Fruit fly (Drosophila melanogaster) whole organism, prepupa: Measurements from ENCODE around the gene Theg.

Experiments
- Blimp-1 ChIP-seq: fragments of 200-800 bp; sonication (Bioruptor generic); optimal IDR thresholded peaks from 3 replicates; lab custom pipeline; 2017; ENCODE audit warnings: missing biosample characterization, missing genetic modification characterization, mild to moderate bottlenecking, moderate library complexity, missing genetic modification reagents
- CG11294 ChIP-seq: fragments of 200-800 bp; sonication (Bioruptor generic); IDR thresholded peaks from 2 replicates; pipeline ENCODE4 v1.3.6; 2022; ENCODE audit warnings: missing biosample characterization, missing genetic modification characterization
- CG11762 ChIP-seq: fragments of 200-800 bp; sonication (Bioruptor generic); optimal IDR thresholded peaks from 3 replicates; lab custom pipeline; 2016; ENCODE audit warnings: missing biosample characterization, missing genetic modification characterization; ENCODE audit not compliant: insufficient read depth
- CG11902 ChIP-seq: fragments of 200-800 bp; sonication (Bioruptor generic); optimal IDR thresholded peaks from 3 replicates; lab custom pipeline; 2016; ENCODE audit warnings: missing biosample characterization, missing genetic modification characterization
- CG15336 ChIP-seq: fragments of 200-800 bp; sonication (Bioruptor generic); IDR thresholded peaks from 2 replicates; pipeline ENCODE4 v1.3.6; 2022; ENCODE audit warnings: missing biosample characterization, missing genetic modification characterization
- CG1621 ChIP-seq: fragments of 200-800 bp; sonication (Bioruptor generic); optimal IDR thresholded peaks from 3 replicates; lab custom pipeline; 2018; ENCODE audit warnings: missing biosample characterization, mild to moderate bottlenecking, missing genetic modification characterization
- CG16779 ChIP-seq: fragments of 200-800 bp; sonication (Bioruptor generic); optimal IDR thresholded peaks from 3 replicates; lab custom pipeline; 2017; ENCODE audit warnings: missing biosample characterization, mild to moderate bottlenecking, missing genetic modification characterization
- CG3032 ChIP-seq: fragments of 200-800 bp; optimal IDR thresholded peaks from 2 replicates; lab custom pipeline; 2019; ENCODE audit warnings: missing biosample characterization, mild to moderate bottlenecking, missing genetic modification characterization, moderate library complexity
- CG31627 ChIP-seq: fragments of 200-800 bp; sonication (Bioruptor generic); optimal IDR thresholded peaks from 3 replicates; lab custom pipeline; 2016; ENCODE audit warnings: missing biosample characterization, missing genetic modification characterization
- CG32006 ChIP-seq: fragments of 200-800 bp; sonication (Bioruptor generic); optimal IDR thresholded peaks from 3 replicates; lab custom pipeline; 2017; ENCODE audit warnings: missing biosample characterization, mild to moderate bottlenecking, missing genetic modification characterization
- CG34406 ChIP-seq: fragments of 200-800 bp; sonication (Bioruptor generic); optimal IDR thresholded peaks from 3 replicates; lab custom pipeline; 2016; ENCODE audit warnings: missing biosample characterization, missing genetic modification characterization
- CG3919 ChIP-seq: fragments of 200-800 bp; sonication (Bioruptor generic); optimal IDR thresholded peaks from 3 replicates; lab custom pipeline; 2016; ENCODE audit warnings: missing biosample characterization, missing genetic modification characterization
- CG4318 ChIP-seq: fragments of 200-800 bp; sonication (Bioruptor generic); optimal IDR thresholded peaks from 3 replicates; lab custom pipeline; 2017; ENCODE audit warnings: missing biosample characterization, mild to moderate bottlenecking, missing genetic modification characterization
- CG6163 ChIP-seq: fragments of 200-800 bp; sonication (Bioruptor generic); IDR thresholded peaks from 3 replicates; pipeline ENCODE4 v1.3.6; 2022; ENCODE audit warnings: missing biosample characterization, missing genetic modification characterization
- CG6276 ChIP-seq: fragments of 200-800 bp; sonication (Bioruptor generic); optimal IDR thresholded peaks from 2 replicates; lab custom pipeline; 2017; ENCODE audit warnings: missing biosample characterization, mild to moderate bottlenecking, missing genetic modification characterization
- CG6792 ChIP-seq: fragments of 200-800 bp; sonication (Bioruptor generic); optimal IDR thresholded peaks from 3 replicates; lab custom pipeline; 2016; ENCODE audit warnings: missing biosample characterization, missing genetic modification characterization
- CG6808 ChIP-seq: fragments of 200-800 bp; sonication (Bioruptor generic); optimal IDR thresholded peaks from 3 replicates; lab custom pipeline; 2017; ENCODE audit warnings: missing biosample characterization, missing genetic modification characterization, mild to moderate bottlenecking, moderate library complexity, missing genetic modification reagents
- CG6854 ChIP-seq: fragments of 200-800 bp; sonication (Bioruptor generic); optimal IDR thresholded peaks from 2 replicates; lab custom pipeline; 2017; ENCODE audit warnings: missing biosample characterization, mild to moderate bottlenecking, missing genetic modification characterization
- CG7368 ChIP-seq: fragments of 200-800 bp; sonication (Bioruptor generic); optimal IDR thresholded peaks from 3 replicates; lab custom pipeline; 2016; ENCODE audit warnings: missing biosample characterization, missing genetic modification characterization
- CG8119 ChIP-seq: fragments of 200-800 bp; sonication (Bioruptor generic); IDR thresholded peaks from 3 replicates; pipeline ENCODE4 v1.3.6; 2022; ENCODE audit warnings: missing biosample characterization, missing genetic modification characterization
- CG8319 ChIP-seq: fragments of 200-800 bp; sonication (Bioruptor generic); optimal IDR thresholded peaks from 3 replicates; lab custom pipeline; 2016; ENCODE audit warnings: missing biosample characterization, missing genetic modification characterization
- CG8632 ChIP-seq: fragments of 200-800 bp; sonication (Bioruptor generic); optimal IDR thresholded peaks from 3 replicates; lab custom pipeline; 2016; ENCODE audit warnings: missing biosample characterization, missing genetic modification characterization
- Eip75B ChIP-seq: fragments of 200-800 bp; sonication (Bioruptor generic); optimal IDR thresholded peaks from 3 replicates; lab custom pipeline; 2016; ENCODE audit warnings: missing biosample characterization, missing genetic modification characterization
- Eip78C ChIP-seq: fragments of 200-800 bp; sonication (Bioruptor generic); peaks from one replicate; lab custom pipeline; 2016; ENCODE audit warnings: missing biosample characterization, missing genetic modification characterization
- Ets96B ChIP-seq: fragments of 200-800 bp; optimal IDR thresholded peaks from 2 replicates; lab custom pipeline; 2019; ENCODE audit warnings: missing biosample characterization, mild to moderate bottlenecking, missing genetic modification characterization, moderate library complexity
- Gug ChIP-seq: fragments of 200-800 bp; sonication (Bioruptor generic); IDR thresholded peaks from 2 replicates; pipeline ENCODE4 v1.3.6; 2022; ENCODE audit warnings: missing biosample characterization, missing genetic modification characterization
- Hr39 ChIP-seq: fragments of 200-800 bp; sonication (Bioruptor generic); optimal IDR thresholded peaks from 2 replicates; lab custom pipeline; 2016; ENCODE audit warnings: missing biosample characterization, missing genetic modification characterization
- Lpt ChIP-seq: fragments of 200-800 bp; sonication (Bioruptor generic); optimal IDR thresholded peaks from 3 replicates; lab custom pipeline; 2016; ENCODE audit warnings: missing biosample characterization, missing genetic modification characterization
- Met ChIP-seq: fragments of 200-800 bp; sonication (Bioruptor generic); optimal IDR thresholded peaks from 3 replicates; lab custom pipeline; 2016; ENCODE audit warnings: missing biosample characterization, missing genetic modification characterization
- OdsH ChIP-seq: fragments of 200-800 bp; sonication (Bioruptor generic); optimal IDR thresholded peaks from 3 replicates; lab custom pipeline; 2016; ENCODE audit warnings: missing biosample characterization, missing genetic modification characterization
- Smox ChIP-seq: fragments of 200-800 bp; sonication (Bioruptor generic); optimal IDR thresholded peaks from 3 replicates; lab custom pipeline; 2016; ENCODE audit warnings: missing biosample characterization, missing genetic modification characterization
- Sox102F ChIP-seq: fragments of 200-800 bp; sonication (Bioruptor generic); optimal IDR thresholded peaks from 2 replicates; lab custom pipeline; 2016; ENCODE audit warnings: missing biosample characterization, mild to moderate bottlenecking, missing genetic modification characterization
- Sox14 ChIP-seq: fragments of 200-800 bp; sonication (Bioruptor generic); optimal IDR thresholded peaks from 3 replicates; lab custom pipeline; 2016; ENCODE audit warnings: missing biosample characterization, missing genetic modification characterization
- Sox15 ChIP-seq: fragments of 200-800 bp; sonication (Bioruptor generic); optimal IDR thresholded peaks from 3 replicates; lab custom pipeline; 2016; ENCODE audit warnings: missing biosample characterization, missing genetic modification characterization
- achi ChIP-seq: fragments of 200-800 bp; sonication (Bioruptor generic); optimal IDR thresholded peaks from 3 replicates; lab custom pipeline; 2016; ENCODE audit warnings: missing biosample characterization, missing genetic modification characterization
- acj6 ChIP-seq: fragments of 200-800 bp; sonication (Bioruptor generic); optimal IDR thresholded peaks from 3 replicates; lab custom pipeline; 2016; ENCODE audit warnings: missing biosample characterization, missing genetic modification characterization
- cyc ChIP-seq: fragments of 200-800 bp; sonication (Bioruptor generic); optimal IDR thresholded peaks from 3 replicates; lab custom pipeline; 2016; ENCODE audit warnings: missing biosample characterization, missing genetic modification characterization
- dac ChIP-seq: fragments of 200-800 bp; sonication (Bioruptor generic); optimal IDR thresholded peaks from 2 replicates; lab custom pipeline; 2017; ENCODE audit warnings: missing biosample characterization, mild to moderate bottlenecking, missing genetic modification characterization
- dsx ChIP-seq: fragments of 200-800 bp; optimal IDR thresholded peaks from 3 replicates; lab custom pipeline; 2019; ENCODE audit warnings: missing biosample characterization, mild to moderate bottlenecking, missing genetic modification characterization, moderate library complexity; ENCODE audit not compliant: poor library complexity, severe bottlenecking
- eg ChIP-seq: fragments of 200-800 bp; sonication (Bioruptor generic); IDR thresholded peaks from 3 replicates; pipeline ENCODE4 v1.3.6; 2022; ENCODE audit warnings: missing biosample characterization, missing genetic modification characterization
- esn ChIP-seq: fragments of 200-800 bp; sonication (Bioruptor generic); optimal IDR thresholded peaks from 2 replicates; lab custom pipeline; 2016; ENCODE audit warnings: missing biosample characterization, mild to moderate bottlenecking, missing genetic modification characterization, moderate library complexity
- fd59A ChIP-seq: fragments of 200-800 bp; sonication (Bioruptor generic); optimal IDR thresholded peaks from 2 replicates; lab custom pipeline; 2017; ENCODE audit warnings: missing biosample characterization, mild to moderate bottlenecking, missing genetic modification characterization, missing genetic modification reagents
- lz ChIP-seq: fragments of 200-800 bp; sonication (Bioruptor generic); optimal IDR thresholded peaks from 3 replicates; lab custom pipeline; 2016; ENCODE audit warnings: missing biosample characterization, missing genetic modification characterization
- net ChIP-seq: fragments of 200-800 bp; sonication (Bioruptor generic); optimal IDR thresholded peaks from 3 replicates; lab custom pipeline; 2016; ENCODE audit warnings: missing biosample characterization, missing genetic modification characterization
- pdm3 ChIP-seq: fragments of 200-800 bp; sonication (Bioruptor generic); optimal IDR thresholded peaks from 3 replicates; lab custom pipeline; 2016; ENCODE audit warnings: missing biosample characterization, missing genetic modification characterization
- spab ChIP-seq: fragments of 200-800 bp; sonication (Bioruptor generic); optimal IDR thresholded peaks from 2 replicates; lab custom pipeline; 2017; ENCODE audit warnings: missing biosample characterization, mild to moderate bottlenecking, missing genetic modification characterization, missing genetic modification reagents
- ss ChIP-seq, 2 experiments: fragments of 200-800 bp; sonication (Bioruptor generic); optimal IDR thresholded peaks; 2 replicates in 1 of 2; 3 replicates in 1 of 2; lab custom pipeline; 2017 to 2018; ENCODE audit warnings: mild to moderate bottlenecking in 2 of 2, missing biosample characterization in 2 of 2, missing genetic modification characterization in 2 of 2, moderate library complexity in 1 of 2
- topi ChIP-seq: fragments of 200-800 bp; sonication (Bioruptor generic); optimal IDR thresholded peaks from 3 replicates; lab custom pipeline; 2016; ENCODE audit warnings: missing biosample characterization, missing genetic modification characterization
- vri ChIP-seq: fragments of 200-800 bp; sonication (Bioruptor generic); optimal IDR thresholded peaks from 3 replicates; lab custom pipeline; 2016; ENCODE audit warnings: missing biosample characterization, mild to moderate bottlenecking, missing genetic modification characterization

Gene Theg

dm6 chr3R:22039480-22039879 is 25.0 kb downstream of the Theg start:
- TF ChIP-seq Sox14 (GFP tag; lab: Kevin White, UChicago) (peak; percentile 81), Sox102F (GFP tag; lab: Kevin White, UChicago) (no peak), dac (GFP tag; lab: Kevin White, UChicago) (peak; percentile 54), OdsH (no peak), achi (GFP tag; lab: Kevin White, UChicago) (peak; percentile 80), CG6276 (GFP tag; lab: Kevin White, UChicago) (no peak), Gug (peak; percentile 71), CG8632 (no peak), cyc (peak; percentile 66), CG11902 (GFP tag; lab: Kevin White, UChicago) (peak; percentile 35), Met (GFP tag; lab: Kevin White, UChicago) (no peak), CG4318 (no peak), CG7368 (GFP tag; lab: Kevin White, UChicago) (peak; percentile 75), Eip75B (GFP tag; lab: Kevin White, UChicago) (no peak), spab (no peak), Ets96B (peak; percentile 42), CG1621 (no peak), Sox15 (GFP tag; lab: Kevin White, UChicago) (peak; percentile 42), CG3919 (GFP tag; lab: Kevin White, UChicago) (peak; percentile 78), CG6854 (GFP tag; lab: Kevin White, UChicago) (no peak), Eip78C (GFP tag; lab: Kevin White, UChicago) (peak; percentile 92), CG11294 (GFP tag; lab: Robert Waterston, UW) (peak; percentile 79), acj6 (GFP tag; lab: Kevin White, UChicago) (no peak), CG8119 (GFP tag; lab: Robert Waterston, UW) (peak; percentile 94), CG6792 (GFP tag; lab: Kevin White, UChicago) (peak; percentile 70), CG11762 (no peak), CG3032 (tag; lab: Kevin White, UChicago) (peak; percentile 22), Hr39 (GFP tag; lab: Kevin White, UChicago) (no peak), esn (GFP tag; lab: Kevin White, UChicago) (peak; percentile 71), fd59A (GFP tag; lab: Kevin White, UChicago) (no peak), CG8319 (no peak), CG31627 (GFP tag; lab: Kevin White, UChicago) (peak; percentile 70), Lpt (peak; percentile 78), ss (GFP tag; optimal IDR thresholded peaks at IDR 0.05; lab: Kevin White, UChicago) (no peak), dsx (GFP tag; lab: Kevin White, UChicago) (peak; percentile 11), eg (GFP tag; lab: Robert Waterston, UW) (peak; percentile 94), Blimp-1 (no peak), CG32006 (GFP tag; lab: Kevin White, UChicago) (peak; percentile 86), CG16779 (tag; lab: Kevin White, UChicago) (no peak), topi (GFP tag; lab: Kevin White, UChicago) (peak; percentile 72), CG6163 (GFP tag; lab: Robert Waterston, UW) (peak; percentile 90), net (peak; percentile 84), CG6808 (peak; percentile 21), lz (peak; percentile 65), pdm3 (GFP tag; lab: Kevin White, UChicago) (no peak), CG15336 (GFP tag; lab: Robert Waterston, UW) (peak; percentile 95), Smox (no peak), CG34406 (GFP tag; lab: Kevin White, UChicago) (peak; percentile 71), vri (GFP tag; lab: Kevin White, UChicago) (no peak)
